Worm (Caenorhabditis elegans) whole organism, L3 larva: ENCODE results near the gene F59A6.4.

Experiments used
- R02D3.7 ChIP-seq: fragments of 150-350 bp; optimal IDR thresholded peaks from 2 replicates; lab custom pipeline; 2014; ENCODE audit warnings: missing biosample characterization, missing genetic modification characterization
- ZK546.5 ChIP-seq: sonication (generic microtip); optimal IDR thresholded peaks from 2 replicates; lab custom pipeline; 2017; ENCODE audit warnings: missing biosample characterization, missing genetic modification characterization
- aly-2 ChIP-seq: fragments of 150-350 bp; optimal IDR thresholded peaks from 2 replicates; lab custom pipeline; 2014; ENCODE audit warnings: missing biosample characterization, missing genetic modification characterization
- ama-1 ChIP-seq: fragments of 150-350 bp; optimal IDR thresholded peaks from 2 replicates; lab custom pipeline; 2018
- ceh-16 ChIP-seq: sonication (generic microtip); optimal IDR thresholded peaks from 2 replicates; lab custom pipeline; 2017; ENCODE audit warnings: missing biosample characterization, missing genetic modification characterization
- ceh-28 ChIP-seq: fragments of 150-350 bp; optimal IDR thresholded peaks from 2 replicates; lab custom pipeline; 2014; ENCODE audit warnings: missing biosample characterization, missing genetic modification reagents, missing genetic modification characterization
- ceh-82 ChIP-seq: fragments of 150-350 bp; optimal IDR thresholded peaks from 2 replicates; lab custom pipeline; 2014; ENCODE audit warnings: missing biosample characterization, missing genetic modification characterization
- ceh-9 ChIP-seq: sonication (generic microtip); optimal IDR thresholded peaks from 2 replicates; lab custom pipeline; 2018; ENCODE audit warnings: missing biosample characterization, missing genetic modification characterization
- daf-12 ChIP-seq: fragments of 150-350 bp; optimal IDR thresholded peaks from 2 replicates; lab custom pipeline; 2014; ENCODE audit warnings: missing biosample characterization, missing genetic modification reagents, missing genetic modification characterization
- egl-27 ChIP-seq: sonication (generic microtip); optimal IDR thresholded peaks from 4 replicates; lab custom pipeline; 2017; ENCODE audit warnings: missing biosample characterization, missing genetic modification reagents, missing genetic modification characterization
- egl-5 ChIP-seq: fragments of 150-350 bp; optimal IDR thresholded peaks from 2 replicates; lab custom pipeline; 2017; ENCODE audit warnings: missing biosample characterization, missing genetic modification reagents, missing genetic modification characterization, inconsistent platforms
- elt-1 ChIP-seq: fragments of 150-350 bp; optimal IDR thresholded peaks from 2 replicates; lab custom pipeline; 2014; ENCODE audit warnings: missing biosample characterization, missing genetic modification characterization
- elt-2 ChIP-seq: sonication (generic microtip); optimal IDR thresholded peaks from 2 replicates; lab custom pipeline; 2016; ENCODE audit warnings: missing genetic modification reagents, mild to moderate bottlenecking, missing genetic modification characterization, missing compliant biosample characterization
- eor-1 ChIP-seq, 2 experiments: fragments of 150-350 bp; optimal IDR thresholded peaks; 2 replicates each; lab custom pipeline; 2014 to 2018; ENCODE audit warnings: missing biosample characterization in 2 of 2, missing genetic modification characterization in 2 of 2
- fkh-10 ChIP-seq: sonication (generic microtip); optimal IDR thresholded peaks from 2 replicates; lab custom pipeline; 2017; ENCODE audit warnings: missing biosample characterization, missing genetic modification reagents, missing genetic modification characterization
- fkh-2 ChIP-seq: fragments of 150-350 bp; optimal IDR thresholded peaks from 2 replicates; lab custom pipeline; 2014; ENCODE audit warnings: missing biosample characterization, missing genetic modification reagents, missing genetic modification characterization
- hmg-11 ChIP-seq: sonication (generic microtip); optimal IDR thresholded peaks from 2 replicates; lab custom pipeline; 2016; ENCODE audit warnings: missing genetic modification characterization, missing compliant biosample characterization
- jun-1 ChIP-seq: fragments of 150-350 bp; optimal IDR thresholded peaks from 2 replicates; lab custom pipeline; 2014; ENCODE audit warnings: missing biosample characterization, missing genetic modification reagents, missing genetic modification characterization
- lin-15B ChIP-seq: fragments of 150-350 bp; optimal IDR thresholded peaks from 2 replicates; lab custom pipeline; 2014; ENCODE audit warnings: missing biosample characterization, missing genetic modification characterization
- lin-39 ChIP-seq: fragments of 150-350 bp; optimal IDR thresholded peaks from 2 replicates; lab custom pipeline; 2018; ENCODE audit warnings: missing biosample characterization, missing genetic modification reagents, missing genetic modification characterization
- lsy-12 ChIP-seq: sonication (generic microtip); optimal IDR thresholded peaks from 2 replicates; lab custom pipeline; 2016; ENCODE audit warnings: mild to moderate bottlenecking, missing genetic modification characterization, missing compliant biosample characterization
- mdl-1 ChIP-seq: fragments of 150-350 bp; optimal IDR thresholded peaks from 2 replicates; lab custom pipeline; 2014; ENCODE audit warnings: missing biosample characterization, missing genetic modification characterization
- mml-1 ChIP-seq: fragments of 150-350 bp; sonication (generic microtip); optimal IDR thresholded peaks from 3 replicates; lab custom pipeline; 2014; ENCODE audit warnings: missing biosample characterization, missing genetic modification characterization
- nfya-1 ChIP-seq: sonication (generic microtip); optimal IDR thresholded peaks from 2 replicates; lab custom pipeline; 2017; ENCODE audit warnings: missing genetic modification characterization, mild to moderate bottlenecking, missing compliant biosample characterization, antibody characterized with exemption, moderate library complexity; ENCODE audit not compliant: insufficient read depth
- nhr-11 ChIP-seq: fragments of 150-350 bp; optimal IDR thresholded peaks from 2 replicates; lab custom pipeline; 2014; ENCODE audit warnings: missing biosample characterization, missing genetic modification characterization
- nhr-12 ChIP-seq: fragments of 150-350 bp; optimal IDR thresholded peaks from 2 replicates; lab custom pipeline; 2014; ENCODE audit warnings: missing biosample characterization, missing genetic modification characterization
- nhr-23 ChIP-seq: fragments of 150-350 bp; optimal IDR thresholded peaks from 2 replicates; lab custom pipeline; 2014; ENCODE audit warnings: missing biosample characterization, missing genetic modification reagents, missing genetic modification characterization
- nhr-237 ChIP-seq: fragments of 150-350 bp; optimal IDR thresholded peaks from 2 replicates; lab custom pipeline; 2014; ENCODE audit warnings: missing biosample characterization, missing genetic modification characterization
- nhr-25 ChIP-seq: sonication (generic microtip); optimal IDR thresholded peaks from 2 replicates; lab custom pipeline; 2017; ENCODE audit warnings: missing biosample characterization, missing genetic modification characterization
- nhr-28 ChIP-seq: fragments of 150-350 bp; optimal IDR thresholded peaks from 2 replicates; lab custom pipeline; 2014; ENCODE audit warnings: missing biosample characterization, missing genetic modification characterization
- nhr-43 ChIP-seq: sonication (generic microtip); optimal IDR thresholded peaks from 2 replicates; lab custom pipeline; 2016; ENCODE audit warnings: mild to moderate bottlenecking, missing genetic modification characterization, missing compliant biosample characterization; ENCODE audit not compliant: poor library complexity, severe bottlenecking
- nhr-67 ChIP-seq: fragments of 150-350 bp; optimal IDR thresholded peaks from 2 replicates; lab custom pipeline; 2014; ENCODE audit warnings: missing biosample characterization, missing genetic modification characterization
- nhr-76 ChIP-seq: fragments of 150-350 bp; sonication (generic microtip); optimal IDR thresholded peaks from 5 replicates; lab custom pipeline; 2014; ENCODE audit warnings: missing biosample characterization, missing genetic modification characterization
- nhr-77 ChIP-seq: fragments of 150-350 bp; optimal IDR thresholded peaks from 2 replicates; lab custom pipeline; 2014; ENCODE audit warnings: missing biosample characterization, missing genetic modification characterization
- pha-4 ChIP-seq: fragments of 150-350 bp; optimal IDR thresholded peaks from 2 replicates; lab custom pipeline; 2014; ENCODE audit warnings: missing biosample characterization, missing genetic modification reagents, missing genetic modification characterization
- pqm-1 ChIP-seq: fragments of 150-350 bp; optimal IDR thresholded peaks from 2 replicates; lab custom pipeline; 2017; ENCODE audit warnings: missing biosample characterization, missing genetic modification characterization, inconsistent platforms
- sea-2 ChIP-seq: fragments of 150-350 bp; sonication (generic microtip); optimal IDR thresholded peaks from 4 replicates; lab custom pipeline; 2014; ENCODE audit warnings: missing biosample characterization, missing genetic modification reagents, missing genetic modification characterization
- skn-1 ChIP-seq: fragments of 150-350 bp; optimal IDR thresholded peaks from 2 replicates; lab custom pipeline; 2014; ENCODE audit warnings: missing biosample characterization, missing genetic modification characterization
- snpc-4 ChIP-seq: fragments of 150-350 bp; optimal IDR thresholded peaks from 2 replicates; lab custom pipeline; 2014; ENCODE audit warnings: missing biosample characterization, missing genetic modification characterization
- tbx-2 ChIP-seq: sonication (generic microtip); optimal IDR thresholded peaks from 2 replicates; lab custom pipeline; 2016; ENCODE audit warnings: mild to moderate bottlenecking, missing genetic modification characterization, missing compliant biosample characterization
- unc-39 ChIP-seq: sonication (generic microtip); optimal IDR thresholded peaks from 4 replicates; lab custom pipeline; 2017; ENCODE audit warnings: missing biosample characterization, missing genetic modification characterization
- zag-1 ChIP-seq: fragments of 150-350 bp; optimal IDR thresholded peaks from 2 replicates; lab custom pipeline; 2014; ENCODE audit warnings: missing biosample characterization, missing genetic modification characterization
- ztf-11 ChIP-seq: fragments of 150-350 bp; optimal IDR thresholded peaks from 2 replicates; lab custom pipeline; 2014; ENCODE audit warnings: missing biosample characterization, missing genetic modification characterization
- ztf-4 ChIP-seq: fragments of 150-350 bp; optimal IDR thresholded peaks from 2 replicates; lab custom pipeline; 2014; ENCODE audit warnings: missing biosample characterization, missing genetic modification characterization

The F59A6.4 gene

ce11 chrII:5004781-5005180 lies at the start of gene F59A6.4:
Gene F59A6.4 (plus strand): TSS chrII:5005081.
- TF ChIP-seq eor-1 (tag; optimal IDR thresholded peaks at IDR 0.05; lab: Kevin White, UChicago) = no peak
- no peak for TF ChIP-seq mdl-1 (tag; lab: Kevin White, UChicago)
- no peak for TF ChIP-seq nhr-77 (tag; lab: Kevin White, UChicago)
- no peak for TF ChIP-seq nhr-237 (tag; lab: Kevin White, UChicago)
- TF ChIP-seq ceh-28 (tag; lab: Kevin White, UChicago) = no peak
- no peak for TF ChIP-seq lin-15B (tag; lab: Kevin White, UChicago)
- no peak for TF ChIP-seq daf-12 (tag; lab: Kevin White, UChicago)
- TF ChIP-seq nhr-11 (tag; lab: Kevin White, UChicago) = no peak
- no peak for TF ChIP-seq nhr-25 (tag; lab: Kevin White, UChicago)
- TF ChIP-seq unc-39 = no peak
- TF ChIP-seq ztf-4 (tag; lab: Kevin White, UChicago) = no peak
- TF ChIP-seq nhr-28 (tag; lab: Kevin White, UChicago) = no peak
- no peak for TF ChIP-seq tbx-2 (tag; lab: Kevin White, UChicago)
- no peak for TF ChIP-seq jun-1
- no peak for TF ChIP-seq ceh-16 (tag; lab: Kevin White, UChicago)
- no peak for TF ChIP-seq elt-1 (tag; lab: Kevin White, UChicago)

- TF ChIP-seq nhr-67 (tag; lab: Kevin White, UChicago) (no peak), skn-1 (tag; lab: Kevin White, UChicago) (peak; percentile 89), snpc-4 (no peak), ceh-28 (tag; lab: Kevin White, UChicago) (peak; percentile 8), nhr-25 (tag; lab: Kevin White, UChicago) (peak; percentile 70), nhr-76 (tag; lab: Kevin White, UChicago) (no peak), mdl-1 (tag; lab: Kevin White, UChicago) (no peak), nhr-77 (tag; lab: Kevin White, UChicago) (no peak), nhr-23 (peak; percentile 58), fkh-10 (GFP tag; lab: Kevin White, UChicago) (no peak), ceh-16 (tag; lab: Kevin White, UChicago) (no peak), lsy-12 (tag; lab: Kevin White, UChicago) (no peak), ztf-4 (tag; lab: Kevin White, UChicago) (no peak), elt-1 (tag; lab: Kevin White, UChicago) (no peak), jun-1 (no peak), nhr-237 (tag; lab: Kevin White, UChicago) (no peak), pha-4 (tag; lab: Kevin White, UChicago) (peak; percentile 87), unc-39 (no peak), nfya-1 (tag; lab: Kevin White, UChicago) (peak; percentile 79), sea-2 (GFP tag; lab: Kevin White, UChicago) (no peak), ZK546.5 (tag; lab: Kevin White, UChicago) (no peak), daf-12 (tag; lab: Kevin White, UChicago) (no peak), nhr-43 (tag; lab: Kevin White, UChicago) (peak; percentile 2), tbx-2 (tag; lab: Kevin White, UChicago) (no peak), lin-15B (tag; lab: Kevin White, UChicago) (peak; percentile 62), elt-2 (tag; lab: Kevin White, UChicago) (peak; percentile 75), nhr-12 (tag; lab: Kevin White, UChicago) (no peak), R02D3.7 (tag; lab: Kevin White, UChicago) (peak; percentile 17), nhr-28 (tag; lab: Kevin White, UChicago) (no peak), ztf-11 (tag; lab: Kevin White, UChicago) (no peak), ama-1 (peak; percentile 5), hmg-11 (tag; lab: Kevin White, UChicago) (no peak), eor-1 (tag; optimal IDR thresholded peaks at IDR 0.05; lab: Kevin White, UChicago) (no peak), mml-1 (tag; lab: Kevin White, UChicago) (no peak), egl-5 (tag; lab: Kevin White, UChicago) (no peak), nhr-11 (tag; lab: Kevin White, UChicago) (no peak), lin-39 (peak; percentile 73), ceh-82 (tag; lab: Kevin White, UChicago) (no peak), ceh-9 (tag; lab: Kevin White, UChicago) (no peak), pqm-1 (tag; lab: Kevin White, UChicago) (peak; percentile 37), fkh-2 (tag; lab: Kevin White, UChicago) (no peak), egl-27 (tag; lab: Kevin White, UChicago) (no peak), aly-2 (tag; lab: Kevin White, UChicago) (no peak), zag-1 (tag; lab: Kevin White, UChicago) (no peak)
- TF ChIP-seq, all 47 proteins: peak for 13
These were observed 49.5 kb upstream of the F59A6.4 start, which contains the start of gene pbs-3 for ce11 chrII:4955353-4955752. Gene pbs-3 (minus strand): TSS chrII:4955427.
